Worm (Caenorhabditis elegans) whole organism, L2 larva: ENCODE measurements around the gene srw-57.

Experiments used
- C34F6.9 ChIP-seq: fragments of 150-350 bp; optimal IDR thresholded peaks from 2 replicates; lab custom pipeline; 2014; ENCODE audit warnings: missing biosample characterization, missing genetic modification characterization
- R02D3.7 ChIP-seq: fragments of 150-350 bp; optimal IDR thresholded peaks from 2 replicates; lab custom pipeline; 2014; ENCODE audit warnings: missing biosample characterization, missing genetic modification characterization
- Y55F3AM.14 ChIP-seq: fragments of 200-800 bp; sonication (Bioruptor generic); optimal IDR thresholded peaks from 2 replicates; lab custom pipeline; 2018; ENCODE audit warnings: mild to moderate bottlenecking, missing genetic modification characterization, missing compliant biosample characterization
- ZK546.5 ChIP-seq: sonication (generic microtip); optimal IDR thresholded peaks from 2 replicates; lab custom pipeline; 2017; ENCODE audit warnings: missing biosample characterization, missing genetic modification characterization
- ama-1 ChIP-seq: fragments of 150-350 bp; optimal IDR thresholded peaks from 2 replicates; lab custom pipeline; 2018; ENCODE audit warnings: inconsistent platforms
- blmp-1 ChIP-seq: sonication (generic microtip); optimal IDR thresholded peaks from 2 replicates; lab custom pipeline; 2017; ENCODE audit warnings: missing genetic modification characterization, mild to moderate bottlenecking, missing compliant biosample characterization, antibody characterized with exemption, moderate library complexity; ENCODE audit not compliant: insufficient read depth
- ceh-16 ChIP-seq: fragments of 150-350 bp; optimal IDR thresholded peaks from 2 replicates; lab custom pipeline; 2014; ENCODE audit warnings: missing biosample characterization, missing genetic modification characterization
- ceh-82 ChIP-seq: fragments of 150-350 bp; optimal IDR thresholded peaks from 2 replicates; lab custom pipeline; 2014; ENCODE audit warnings: missing biosample characterization, missing genetic modification characterization
- crh-2 ChIP-seq: sonication (generic microtip); optimal IDR thresholded peaks from 2 replicates; lab custom pipeline; 2017; ENCODE audit warnings: missing biosample characterization, missing genetic modification characterization
- dmd-4 ChIP-seq: sonication (generic microtip); optimal IDR thresholded peaks from 2 replicates; lab custom pipeline; 2017; ENCODE audit warnings: missing biosample characterization, missing genetic modification characterization
- elt-1 ChIP-seq: fragments of 150-350 bp; optimal IDR thresholded peaks from 2 replicates; lab custom pipeline; 2014; ENCODE audit warnings: missing biosample characterization, missing genetic modification characterization
- elt-3 ChIP-seq: sonication (generic microtip); optimal IDR thresholded peaks from 2 replicates; lab custom pipeline; 2017; ENCODE audit warnings: missing biosample characterization, missing genetic modification characterization
- fos-1 ChIP-seq: fragments of 150-350 bp; optimal IDR thresholded peaks from 2 replicates; lab custom pipeline; 2014; ENCODE audit warnings: missing biosample characterization, missing genetic modification characterization
- gmeb-1 ChIP-seq: fragments of 150-350 bp; optimal IDR thresholded peaks from 2 replicates; lab custom pipeline; 2014; ENCODE audit warnings: missing biosample characterization, missing genetic modification characterization
- lin-13 ChIP-seq: fragments of 150-350 bp; optimal IDR thresholded peaks from 2 replicates; lab custom pipeline; 2014; ENCODE audit warnings: missing biosample characterization, missing genetic modification reagents, missing genetic modification characterization
- lsy-2 ChIP-seq, 2 experiments: fragments of 150-350 bp in 1 of 2; sonication (generic microtip) in 1 of 2; optimal IDR thresholded peaks; 2 replicates each; lab custom pipeline; 2014 to 2017; ENCODE audit warnings: missing biosample characterization in 2 of 2, missing genetic modification characterization in 2 of 2
- mab-5 ChIP-seq: fragments of 150-350 bp; optimal IDR thresholded peaks from 2 replicates; lab custom pipeline; 2014; ENCODE audit warnings: missing biosample characterization, missing genetic modification characterization
- mdl-1 ChIP-seq, 2 experiments: fragments of 150-350 bp in 1 of 2; sonication (generic microtip) in 1 of 2; optimal IDR thresholded peaks; 2 replicates each; lab custom pipeline; 2017; ENCODE audit warnings: missing biosample characterization in 2 of 2, missing genetic modification characterization in 2 of 2
- nhr-10 ChIP-seq: sonication (generic microtip); optimal IDR thresholded peaks from 2 replicates; lab custom pipeline; 2017; ENCODE audit warnings: missing biosample characterization, missing genetic modification characterization
- nhr-11 ChIP-seq: fragments of 150-350 bp; optimal IDR thresholded peaks from 2 replicates; lab custom pipeline; 2014; ENCODE audit warnings: missing biosample characterization, missing genetic modification characterization
- nhr-129 ChIP-seq: fragments of 150-350 bp; optimal IDR thresholded peaks from 2 replicates; lab custom pipeline; 2014; ENCODE audit warnings: missing biosample characterization, missing genetic modification characterization
- nhr-21 ChIP-seq: fragments of 150-350 bp; optimal IDR thresholded peaks from 2 replicates; lab custom pipeline; 2014; ENCODE audit warnings: missing biosample characterization, missing genetic modification characterization
- nhr-23 ChIP-seq: fragments of 150-350 bp; optimal IDR thresholded peaks from 2 replicates; lab custom pipeline; 2014; ENCODE audit warnings: missing biosample characterization, missing genetic modification reagents, missing genetic modification characterization
- nhr-25 ChIP-seq: fragments of 150-350 bp; sonication (generic microtip); optimal IDR thresholded peaks from 3 replicates; lab custom pipeline; 2014; ENCODE audit warnings: missing biosample characterization, missing genetic modification characterization
- nhr-77 ChIP-seq: fragments of 150-350 bp; optimal IDR thresholded peaks from 2 replicates; lab custom pipeline; 2014; ENCODE audit warnings: missing biosample characterization, missing genetic modification characterization
- peb-1 ChIP-seq: fragments of 150-350 bp; optimal IDR thresholded peaks from 2 replicates; lab custom pipeline; 2014; ENCODE audit warnings: missing biosample characterization, missing genetic modification characterization
- sem-4 ChIP-seq: fragments of 150-350 bp; optimal IDR thresholded peaks from 2 replicates; lab custom pipeline; 2014; ENCODE audit warnings: missing biosample characterization, missing genetic modification reagents, missing genetic modification characterization
- sma-3 ChIP-seq: sonication (generic microtip); optimal IDR thresholded peaks from 2 replicates; lab custom pipeline; 2016; ENCODE audit warnings: missing genetic modification reagents, missing genetic modification characterization, missing compliant biosample characterization
- sma-9 ChIP-seq, 2 experiments: fragments of 150-350 bp in 1 of 2; sonication (generic microtip) in 1 of 2; optimal IDR thresholded peaks; 2 replicates each; lab custom pipeline; 2014 to 2016; ENCODE audit warnings: missing genetic modification characterization in 2 of 2, mild to moderate bottlenecking in 1 of 2, missing biosample characterization in 1 of 2, missing compliant biosample characterization in 1 of 2, missing genetic modification reagents in 1 of 2, moderate library complexity in 1 of 2
- unc-39 ChIP-seq: fragments of 150-350 bp; optimal IDR thresholded peaks from 2 replicates; lab custom pipeline; 2014; ENCODE audit warnings: missing biosample characterization, missing genetic modification characterization
- unc-55 ChIP-seq: fragments of 150-350 bp; sonication (generic microtip); optimal IDR thresholded peaks from 3 replicates; lab custom pipeline; 2014; ENCODE audit warnings: missing biosample characterization, missing genetic modification reagents, missing genetic modification characterization
- unc-62 ChIP-seq: fragments of 150-350 bp; optimal IDR thresholded peaks from 2 replicates; lab custom pipeline; 2014; ENCODE audit warnings: missing biosample characterization, missing genetic modification reagents, missing genetic modification characterization
- zag-1 ChIP-seq: fragments of 150-350 bp; optimal IDR thresholded peaks from 2 replicates; lab custom pipeline; 2014; ENCODE audit warnings: missing biosample characterization, missing genetic modification characterization

srw-57 gene

ce11 chrV:15922979-15923378 lies 31.9 kb downstream of the srw-57 start, which contains the start of gene F35E8.13:
Gene F35E8.13 (plus strand): TSS chrV:15923279.
- TF ChIP-seq fos-1 (tag; lab: Kevin White, UChicago) (no peak), zag-1 (tag; lab: Kevin White, UChicago) (no peak), elt-1 (no peak), unc-39 (tag; lab: Kevin White, UChicago) (no peak), lsy-2 (tag; optimal IDR thresholded peaks at IDR 0.05; lab: Kevin White, UChicago) (no peak), unc-62 (GFP tag; lab: Kevin White, UChicago) (no peak), lin-13 (GFP tag; lab: Kevin White, UChicago) (no peak), nhr-23 (tag; lab: Kevin White, UChicago) (no peak), nhr-21 (tag; lab: Kevin White, UChicago) (no peak), mab-5 (tag; lab: Kevin White, UChicago) (no peak), nhr-77 (no peak)

- TF ChIP-seq gmeb-1 (tag; lab: Kevin White, UChicago), result no peak
- TF ChIP-seq blmp-1 (tag; lab: Kevin White, UChicago), result no peak
- TF ChIP-seq nhr-10 (tag; lab: Kevin White, UChicago), result no peak
- no peak for TF ChIP-seq dmd-4 (tag; lab: Kevin White, UChicago)
- no peak for TF ChIP-seq sem-4 (tag; lab: Kevin White, UChicago)
- TF ChIP-seq sma-3 (GFP tag; lab: Kevin White, UChicago), result no peak
- no peak for TF ChIP-seq nhr-25 (tag; lab: Kevin White, UChicago)
- no peak for TF ChIP-seq Y55F3AM.14 (GFP tag; lab: Kevin White, UChicago)
- no peak for TF ChIP-seq R02D3.7 (tag; lab: Kevin White, UChicago)
Observed at ce11 chrV:15921102-15921501, 33.7 kb downstream of the srw-57 start, which contains the start of gene cdr-1. Gene cdr-1 (plus strand): TSS chrV:15921309.

ce11 chrV:15920273-15920672 lies 34.6 kb downstream of the srw-57 start, which contains the start of gene F35E8.10:
Gene F35E8.10 (minus strand): TSS chrV:15920373.
- no peak for TF ChIP-seq blmp-1 (tag; lab: Kevin White, UChicago)
- TF ChIP-seq C34F6.9 (tag; lab: Kevin White, UChicago), result no peak
- no peak for TF ChIP-seq ama-1 (lab: Kevin White, UChicago)
- no peak for TF ChIP-seq nhr-10 (tag; lab: Kevin White, UChicago)
- no peak for TF ChIP-seq peb-1 (tag; lab: Kevin White, UChicago)
- TF ChIP-seq nhr-77, result no peak
- no peak for TF ChIP-seq ceh-16 (tag; lab: Kevin White, UChicago)
- TF ChIP-seq fos-1 (tag; lab: Kevin White, UChicago), result no peak
- no peak for TF ChIP-seq ZK546.5 (tag; lab: Kevin White, UChicago)
- TF ChIP-seq elt-3, result no peak
- no peak for TF ChIP-seq R02D3.7 (tag; lab: Kevin White, UChicago)
- TF ChIP-seq zag-1 (tag; lab: Kevin White, UChicago), result no peak
- TF ChIP-seq dmd-4 (tag; lab: Kevin White, UChicago), result no peak
- TF ChIP-seq nhr-129, result no peak
- no peak for TF ChIP-seq mdl-1 (tag; optimal IDR thresholded peaks at IDR 0.05; lab: Kevin White, UChicago)
- no peak for TF ChIP-seq ceh-82 (tag; lab: Kevin White, UChicago)

- TF ChIP-seq unc-62 (GFP tag; lab: Kevin White, UChicago) (no peak), sem-4 (tag; lab: Kevin White, UChicago) (no peak), gmeb-1 (tag; lab: Kevin White, UChicago) (no peak), mdl-1 (tag; optimal IDR thresholded peaks at IDR 0.05; lab: Kevin White, UChicago) (no peak), lin-13 (GFP tag; lab: Kevin White, UChicago) (no peak), Y55F3AM.14 (GFP tag; lab: Kevin White, UChicago) (no peak), fos-1 (tag; lab: Kevin White, UChicago) (no peak), C34F6.9 (tag; lab: Kevin White, UChicago) (no peak), peb-1 (tag; lab: Kevin White, UChicago) (no peak), elt-3 (no peak), ama-1 (lab: Kevin White, UChicago) (no peak), unc-55 (GFP tag; lab: Kevin White, UChicago) (no peak), nhr-21 (tag; lab: Kevin White, UChicago) (no peak), unc-39 (tag; lab: Kevin White, UChicago) (no peak), nhr-11 (no peak)
Observed at ce11 chrV:15917458-15917857, 37.4 kb downstream of the srw-57 start, which contains the start of gene F35E8.9. Gene F35E8.9 (minus strand): TSS chrV:15917558.

- TF ChIP-seq fos-1 (tag; lab: Kevin White, UChicago) (peak; percentile 63), sma-9 (GFP tag; optimal IDR thresholded peaks at IDR 0.05; lab: Kevin White, UChicago) (peak; percentile 57), sma-9 (tag; optimal IDR thresholded peaks at IDR 0.05; lab: Kevin White, UChicago) (no peak), crh-2 (tag; lab: Kevin White, UChicago) (peak; percentile 30), mab-5 (tag; lab: Kevin White, UChicago) (no peak)
Observed at ce11 chrV:15915919-15916318, 38.9 kb downstream of the srw-57 start, which contains the start of gene gst-38. Gene gst-38 (minus strand): TSS chrV:15916070.
